Worm (Caenorhabditis elegans) whole organism, early embryonic: ENCODE measurements around the gene srbc-29.
"Not testable (repeated sequence)": the region's sequence is repeated elsewhere in the genome, so short reads cannot be mapped to it uniquely, and the experiment has no call there.

ENCODE experiments used
- B0310.2 ChIP-seq: sonication (generic microtip); optimal IDR thresholded peaks from 2 replicates; lab custom pipeline; 2016; ENCODE audit warnings: mild to moderate bottlenecking, missing genetic modification characterization, missing compliant biosample characterization
- F13C5.2 ChIP-seq: sonication (generic microtip); optimal IDR thresholded peaks from 2 replicates; lab custom pipeline; 2017; ENCODE audit warnings: mild to moderate bottlenecking, missing genetic modification characterization, inconsistent platforms, missing compliant biosample characterization
- aly-1 ChIP-seq: sonication (generic microtip); optimal IDR thresholded peaks from 2 replicates; lab custom pipeline; 2016; ENCODE audit warnings: missing genetic modification characterization, missing compliant biosample characterization
- ama-1 ChIP-seq: fragments of 150-350 bp; optimal IDR thresholded peaks from 2 replicates; lab custom pipeline; 2014
- ceh-13 ChIP-seq: fragments of 200-800 bp; sonication (Bioruptor generic); optimal IDR thresholded peaks from 2 replicates; lab custom pipeline; 2018; ENCODE audit warnings: mild to moderate bottlenecking, missing genetic modification characterization, missing compliant biosample characterization
- ceh-36 ChIP-seq: sonication (generic microtip); optimal IDR thresholded peaks from 2 replicates; lab custom pipeline; 2016; ENCODE audit warnings: missing genetic modification characterization, inconsistent platforms, missing compliant biosample characterization
- ets-7 ChIP-seq: sonication (generic microtip); optimal IDR thresholded peaks from 2 replicates; lab custom pipeline; 2016; ENCODE audit warnings: missing genotype, missing genetic modification characterization, missing compliant biosample characterization
- flt-1 ChIP-seq: fragments of 200-800 bp; sonication (Bioruptor generic); IDR thresholded peaks from 2 replicates; pipeline ENCODE4 v1.3.6; 2022; ENCODE audit warnings: missing genetic modification characterization, missing compliant biosample characterization
- hmbx-1 ChIP-seq: sonication (generic microtip); optimal IDR thresholded peaks from 2 replicates; lab custom pipeline; 2016; ENCODE audit warnings: mild to moderate bottlenecking, missing genetic modification characterization, missing compliant biosample characterization
- hmg-4 ChIP-seq: fragments of 200-800 bp; sonication (Bioruptor generic); optimal IDR thresholded peaks from 2 replicates; lab custom pipeline; 2018; ENCODE audit warnings: mild to moderate bottlenecking, missing genetic modification characterization, missing compliant biosample characterization
- hnd-1 ChIP-seq: sonication (generic microtip); optimal IDR thresholded peaks from 2 replicates; lab custom pipeline; 2016; ENCODE audit warnings: missing genetic modification characterization, missing compliant biosample characterization
- pes-1 ChIP-seq: fragments of 200-800 bp; sonication (Bioruptor generic); IDR thresholded peaks from 2 replicates; pipeline ENCODE4 v1.3.6; 2022; ENCODE audit warnings: missing genetic modification reagents, missing genetic modification characterization, missing compliant biosample characterization
- scrt-1 ChIP-seq: fragments of 200-800 bp; sonication (Bioruptor generic); IDR thresholded peaks from 2 replicates; pipeline ENCODE4 v1.3.6; 2022; ENCODE audit warnings: missing genetic modification characterization, missing compliant biosample characterization
- sea-1 ChIP-seq: fragments of 200-800 bp; sonication (Bioruptor generic); conservative IDR thresholded peaks from 2 replicates; pipeline ENCODE4 v1.3.6; 2022; ENCODE audit warnings: missing genetic modification characterization, missing compliant biosample characterization
- tbx-11 ChIP-seq: fragments of 200-800 bp; sonication (Bioruptor generic); IDR thresholded peaks from 2 replicates; pipeline ENCODE4 v1.3.6; 2022; ENCODE audit warnings: missing genetic modification characterization, missing compliant biosample characterization
- tbx-37 ChIP-seq: fragments of 200-800 bp; sonication (Bioruptor generic); conservative IDR thresholded peaks from 2 replicates; pipeline ENCODE4 v1.3.6; 2022; ENCODE audit warnings: missing genetic modification reagents, missing genetic modification characterization, missing compliant biosample characterization
- tra-4 ChIP-seq: sonication (generic microtip); optimal IDR thresholded peaks from 2 replicates; lab custom pipeline; 2017; ENCODE audit warnings: missing genetic modification characterization, missing compliant biosample characterization

Gene srbc-29

DNA sequence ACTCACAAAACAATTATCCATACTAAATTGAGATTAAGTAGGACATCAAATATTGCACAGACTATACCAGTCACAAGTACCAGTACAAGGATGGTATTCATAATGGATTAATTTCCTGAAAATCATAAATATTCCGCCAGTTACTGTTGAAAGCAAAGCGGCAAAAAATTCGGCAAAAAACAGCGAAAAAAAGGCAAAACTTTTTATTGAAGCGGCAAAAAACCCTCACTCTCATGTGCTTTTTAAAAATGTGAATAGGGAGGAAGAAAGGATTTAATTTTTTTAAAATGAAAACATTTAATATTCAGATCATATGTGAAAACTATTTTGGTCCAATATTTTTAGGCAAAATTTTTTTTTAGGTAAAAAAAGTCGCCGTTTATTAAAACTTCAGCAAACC lies at the start of gene srbc-29:
Gene srbc-29 (minus strand): TSS at position 101 of the 400 bp plus-strand sequence.
- no peak for TF ChIP-seq aly-1 (tag; lab: Kevin White, UChicago)
- TF ChIP-seq F13C5.2 (tag; lab: Kevin White, UChicago), result no peak
- TF ChIP-seq hmg-4 (GFP tag; lab: Kevin White, UChicago), result no peak
- no peak for TF ChIP-seq pes-1
- TF ChIP-seq ceh-13 (GFP tag; lab: Kevin White, UChicago), result no peak
- TF ChIP-seq ets-7 (tag; lab: Kevin White, UChicago), result no peak
- TF ChIP-seq flt-1 (GFP tag; lab: Robert Waterston, UW), result no peak
- TF ChIP-seq ceh-36, result no peak
- no peak for TF ChIP-seq tra-4 (tag; lab: Kevin White, UChicago)
- TF ChIP-seq tbx-11, result no peak
- TF ChIP-seq sea-1 (GFP tag; lab: Robert Waterston, UW), result no peak
- TF ChIP-seq B0310.2 (tag; lab: Kevin White, UChicago), result no peak
- TF ChIP-seq hmbx-1 (tag; lab: Kevin White, UChicago), result no peak
- TF ChIP-seq ama-1 (lab: Kevin White, UChicago), result no peak
- TF ChIP-seq scrt-1 (GFP tag; lab: Robert Waterston, UW), result no peak
- TF ChIP-seq tbx-37 (GFP tag; lab: Robert Waterston, UW), result no peak
- no peak for TF ChIP-seq hnd-1

DNA sequence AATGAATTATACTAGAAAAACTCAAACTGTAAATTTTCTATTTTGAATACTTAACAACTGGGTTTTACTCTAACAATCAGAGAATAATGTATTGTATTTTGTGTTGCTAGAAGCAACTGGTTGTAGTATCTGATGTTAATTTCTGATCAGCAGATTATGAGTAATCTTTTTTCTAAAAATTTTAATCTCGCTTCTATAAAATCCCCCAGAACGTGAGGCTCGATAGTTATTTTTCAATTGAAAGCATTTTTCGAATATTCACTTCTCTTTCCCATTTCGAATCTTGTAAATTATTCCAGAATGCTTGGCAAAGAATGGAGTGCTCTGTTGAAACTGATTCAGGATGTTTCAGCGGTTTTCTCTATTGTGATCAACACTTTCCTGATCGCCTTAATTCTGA lies 47.2 kb upstream of the srbc-29 start, which contains the start of gene str-227:
Gene str-227 (plus strand): TSS at position 301 of the 400 bp plus-strand sequence.
- TF ChIP-seq scrt-1 (GFP tag; lab: Robert Waterston, UW) (no peak), tra-4 (tag; lab: Kevin White, UChicago) (no peak), hmg-4 (GFP tag; lab: Kevin White, UChicago) (no peak), hnd-1 (no peak), pes-1 (no peak), flt-1 (GFP tag; lab: Robert Waterston, UW) (no peak), ets-7 (tag; lab: Kevin White, UChicago) (no peak), sea-1 (GFP tag; lab: Robert Waterston, UW) (no peak), B0310.2 (tag; lab: Kevin White, UChicago) (no peak), tbx-11 (no peak), tbx-37 (GFP tag; lab: Robert Waterston, UW) (no peak), hmbx-1 (tag; lab: Kevin White, UChicago) (no peak)

DNA sequence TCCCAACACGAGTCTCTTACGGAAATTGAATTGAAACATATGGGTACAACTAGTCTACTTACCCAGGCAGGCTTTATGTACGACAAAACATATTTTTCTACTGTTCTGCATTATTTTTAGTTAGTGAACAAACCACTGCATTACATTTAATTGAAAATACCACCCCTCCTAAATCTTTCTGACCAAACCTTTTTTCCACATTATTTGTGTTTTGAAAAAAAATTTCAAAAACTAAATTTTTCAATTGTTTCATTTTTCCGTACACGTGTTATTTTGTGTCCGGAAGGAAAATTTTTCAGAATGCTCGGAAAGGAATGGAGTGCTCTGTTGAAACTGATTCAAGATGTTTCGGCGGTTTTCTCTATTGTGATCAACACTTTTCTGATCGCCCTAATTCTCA lies 41.7 kb upstream of the srbc-29 start, which contains the start of gene str-226:
Gene str-226 (plus strand): TSS at position 301 of the 400 bp plus-strand sequence.
- TF ChIP-seq sea-1 (GFP tag; lab: Robert Waterston, UW) (no peak), ceh-36 (no peak), hnd-1 (no peak), hmbx-1 (tag; lab: Kevin White, UChicago) (no peak), tbx-11 (no peak), pes-1 (no peak), tbx-37 (GFP tag; lab: Robert Waterston, UW) (no peak), scrt-1 (GFP tag; lab: Robert Waterston, UW) (no peak), hmg-4 (GFP tag; lab: Kevin White, UChicago) (no peak), aly-1 (tag; lab: Kevin White, UChicago) (no peak), B0310.2 (tag; lab: Kevin White, UChicago) (no peak), flt-1 (GFP tag; lab: Robert Waterston, UW) (no peak), ceh-13 (GFP tag; lab: Kevin White, UChicago) (no peak), ets-7 (tag; lab: Kevin White, UChicago) (no peak), ama-1 (lab: Kevin White, UChicago) (no peak), F13C5.2 (tag; lab: Kevin White, UChicago) (no peak)

DNA sequence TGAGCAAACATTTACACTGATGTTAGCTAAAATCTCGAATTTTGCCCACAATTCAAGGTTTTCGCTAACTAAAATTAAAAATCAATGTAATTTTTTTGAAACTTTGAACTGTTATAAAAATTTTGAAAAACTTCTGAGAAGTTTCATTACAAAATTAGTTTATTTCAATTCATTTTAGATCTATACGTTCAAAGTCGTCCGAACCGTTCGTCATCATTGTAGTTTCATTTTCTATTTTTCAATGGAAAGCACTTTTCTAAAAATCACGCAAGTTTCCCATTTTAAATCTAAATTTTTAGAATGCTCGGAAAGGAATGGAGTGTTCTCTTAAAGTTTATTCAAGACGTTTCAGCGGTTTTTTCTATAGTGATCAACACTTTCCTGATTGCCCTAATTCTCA lies 39.2 kb upstream of the srbc-29 start, which contains the start of gene str-228:
Gene str-228 (plus strand): TSS at position 301 of the 400 bp plus-strand sequence.
- TF ChIP-seq B0310.2 (tag; lab: Kevin White, UChicago) (no peak), hmg-4 (GFP tag; lab: Kevin White, UChicago) (no peak), aly-1 (tag; lab: Kevin White, UChicago) (no peak), scrt-1 (GFP tag; lab: Robert Waterston, UW) (no peak), ets-7 (tag; lab: Kevin White, UChicago) (no peak), tbx-11 (no peak), sea-1 (GFP tag; lab: Robert Waterston, UW) (no peak), F13C5.2 (tag; lab: Kevin White, UChicago) (no peak), ceh-13 (GFP tag; lab: Kevin White, UChicago) (no peak), pes-1 (no peak), hmbx-1 (tag; lab: Kevin White, UChicago) (no peak), ceh-36 (no peak), flt-1 (GFP tag; lab: Robert Waterston, UW) (no peak), ama-1 (lab: Kevin White, UChicago) (no peak), hnd-1 (no peak), tra-4 (tag; lab: Kevin White, UChicago) (no peak), tbx-37 (GFP tag; lab: Robert Waterston, UW) (no peak)

DNA sequence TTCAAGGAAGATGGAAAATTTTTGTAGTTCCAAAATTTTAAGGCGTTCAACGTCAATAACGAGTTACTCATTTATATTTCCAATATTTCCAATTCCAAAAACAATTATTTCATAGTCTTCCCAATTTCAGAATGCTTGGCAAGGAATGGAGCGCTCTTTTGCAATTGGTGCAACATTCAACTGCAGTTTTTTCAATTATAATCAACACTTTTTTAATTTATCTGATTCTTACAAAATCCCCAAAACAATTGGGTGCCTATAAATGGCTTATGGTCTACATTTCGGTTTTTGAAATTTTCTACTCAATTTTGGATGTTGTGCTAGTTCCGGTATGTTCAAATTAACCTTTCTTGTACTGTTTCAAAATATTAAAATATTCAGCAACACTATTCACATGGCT lies 37.0 kb upstream of the srbc-29 start, which contains the start of gene str-225:
Gene str-225 (plus strand): TSS at position 132 of the 400 bp plus-strand sequence.
- TF ChIP-seq tra-4 (tag; lab: Kevin White, UChicago), result no peak
- no peak for TF ChIP-seq sea-1 (GFP tag; lab: Robert Waterston, UW)
- no peak for TF ChIP-seq pes-1
- no peak for TF ChIP-seq tbx-37 (GFP tag; lab: Robert Waterston, UW)
- no peak for TF ChIP-seq hmg-4 (GFP tag; lab: Kevin White, UChicago)
- no peak for TF ChIP-seq flt-1 (GFP tag; lab: Robert Waterston, UW)
- no peak for TF ChIP-seq B0310.2 (tag; lab: Kevin White, UChicago)
- no peak for TF ChIP-seq hmbx-1 (tag; lab: Kevin White, UChicago)
- TF ChIP-seq tbx-11, result no peak
- no peak for TF ChIP-seq scrt-1 (GFP tag; lab: Robert Waterston, UW)
- TF ChIP-seq aly-1 (tag; lab: Kevin White, UChicago), result no peak
- no peak for TF ChIP-seq ceh-36
- no peak for TF ChIP-seq ama-1 (lab: Kevin White, UChicago)

DNA sequence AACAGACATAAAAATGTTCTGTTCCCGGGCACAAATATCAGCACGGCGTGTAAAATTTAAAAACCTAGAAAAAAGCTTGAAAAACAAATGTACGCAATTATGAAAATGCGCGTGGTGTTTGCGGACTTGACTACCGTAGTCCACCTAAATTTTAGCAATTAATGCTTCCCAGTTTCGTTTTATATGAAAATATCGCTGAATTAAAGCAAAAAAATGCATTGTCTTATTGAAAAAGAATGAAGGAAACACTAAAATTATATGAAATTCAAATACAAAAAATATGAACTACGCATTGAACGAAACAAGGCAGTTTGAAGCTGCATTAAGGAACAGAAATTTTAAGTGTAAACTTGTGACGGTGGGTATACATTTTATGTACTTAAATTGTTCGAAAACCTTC lies 35.6 kb upstream of the srbc-29 start, which contains the start of gene ugt-64:
Gene ugt-64 (minus strand): TSS at position 101 of the 400 bp plus-strand sequence.
- TF ChIP-seq hnd-1; tbx-11; flt-1 (GFP tag; lab: Robert Waterston, UW): not testable (repeated sequence)
